Fruit fly (Drosophila melanogaster) whole organism, embryonic: ENCODE measurements around the gene Svil.

Source experiments
- Adf1 ChIP-seq: fragments of 200-800 bp; sonication (Bioruptor generic); IDR thresholded peaks from 2 replicates; pipeline ENCODE4 v1.3.6; 2022; ENCODE audit warnings: missing biosample characterization, missing genetic modification characterization
- Blimp-1 ChIP-seq: fragments of 200-800 bp; sonication (Bioruptor generic); optimal IDR thresholded peaks from 3 replicates; lab custom pipeline; 2018; ENCODE audit warnings: missing biosample characterization, missing genetic modification characterization, mild to moderate bottlenecking, moderate library complexity, missing genetic modification reagents
- BtbVII ChIP-seq: fragments of 200-800 bp; sonication (Bioruptor generic); optimal IDR thresholded peaks from 3 replicates; lab custom pipeline; 2017; ENCODE audit warnings: missing biosample characterization, mild to moderate bottlenecking, missing genetic modification characterization
- CG10654 ChIP-seq: fragments of 200-800 bp; sonication (Bioruptor generic); optimal IDR thresholded peaks from 2 replicates; lab custom pipeline; 2016; ENCODE audit warnings: missing biosample characterization, missing genetic modification characterization
- CG12071 ChIP-seq: fragments of 200-800 bp; sonication (Bioruptor generic); optimal IDR thresholded peaks from 3 replicates; lab custom pipeline; 2018; ENCODE audit warnings: missing biosample characterization, mild to moderate bottlenecking, missing genetic modification characterization
- CG14860 ChIP-seq: fragments of 200-800 bp; sonication (Bioruptor generic); IDR thresholded peaks from 3 replicates; pipeline ENCODE4 v1.3.6; 2022; ENCODE audit warnings: missing biosample characterization, missing genetic modification characterization; ENCODE audit not compliant: partially characterized antibody
- CG15479 ChIP-seq: fragments of 200-800 bp; sonication (Bioruptor generic); optimal IDR thresholded peaks from 3 replicates; lab custom pipeline; 2019; ENCODE audit warnings: missing biosample characterization, mild to moderate bottlenecking, missing genetic modification characterization, moderate library complexity
- CG2202 ChIP-seq: fragments of 200-800 bp; sonication (Bioruptor generic); optimal IDR thresholded peaks from 2 replicates; lab custom pipeline; 2018; ENCODE audit warnings: missing biosample characterization, mild to moderate bottlenecking, missing genetic modification characterization
- CG32532 ChIP-seq: fragments of 200-800 bp; sonication (Bioruptor generic); IDR thresholded peaks from 2 replicates; pipeline ENCODE4 v1.3.6; 2022; ENCODE audit warnings: missing biosample characterization, missing genetic modification characterization
- CG3281 ChIP-seq: fragments of 200-800 bp; sonication (Bioruptor generic); optimal IDR thresholded peaks from 3 replicates; lab custom pipeline; 2017; ENCODE audit warnings: missing biosample characterization, mild to moderate bottlenecking, missing genetic modification characterization
- CG4730 ChIP-seq: fragments of 200-800 bp; sonication (Bioruptor generic); IDR thresholded peaks from 2 replicates; pipeline ENCODE4 v1.3.6; 2022; ENCODE audit warnings: missing biosample characterization, missing genetic modification characterization
- CG7839 ChIP-seq: fragments of 200-800 bp; sonication (Bioruptor generic); optimal IDR thresholded peaks from 3 replicates; lab custom pipeline; 2018; ENCODE audit warnings: missing biosample characterization, mild to moderate bottlenecking, missing genetic modification characterization, moderate library complexity
- CG7987 ChIP-seq: fragments of 200-800 bp; sonication (Bioruptor generic); optimal IDR thresholded peaks from 2 replicates; lab custom pipeline; 2018; ENCODE audit warnings: missing biosample characterization, mild to moderate bottlenecking, missing genetic modification characterization, moderate library complexity
- CHES-1-like ChIP-seq: fragments of 200-800 bp; sonication (Bioruptor generic); optimal IDR thresholded peaks from 2 replicates; lab custom pipeline; 2016; ENCODE audit warnings: missing biosample characterization, missing genetic modification characterization
- H2.0 ChIP-seq: fragments of 200-800 bp; sonication (Bioruptor generic); IDR thresholded peaks from 2 replicates; pipeline ENCODE4 v1.3.6; 2022; ENCODE audit warnings: missing biosample characterization, missing genetic modification characterization
- HHEX ChIP-seq: fragments of 200-800 bp; sonication (Bioruptor generic); optimal IDR thresholded peaks from 3 replicates; lab custom pipeline; 2017; ENCODE audit warnings: missing biosample characterization, mild to moderate bottlenecking, missing genetic modification characterization, missing genetic modification reagents
- HLH3B ChIP-seq: fragments of 200-800 bp; sonication (Bioruptor generic); IDR thresholded peaks from 2 replicates; pipeline ENCODE4 v1.3.6; 2022; ENCODE audit warnings: missing biosample characterization, missing genetic modification characterization
- Hmr ChIP-seq: fragments of 200-800 bp; sonication (Bioruptor generic); optimal IDR thresholded peaks from 3 replicates; lab custom pipeline; 2017; ENCODE audit warnings: mild to moderate bottlenecking, missing biosample characterization, missing genetic modification reagents, missing genetic modification characterization
- Hmx ChIP-seq: fragments of 200-800 bp; sonication (Bioruptor generic); optimal IDR thresholded peaks from 2 replicates; lab custom pipeline; 2016; ENCODE audit warnings: missing biosample characterization, missing genetic modification characterization
- Med ChIP-seq: fragments of 200-800 bp; sonication (Bioruptor generic); peaks from one replicate; lab custom pipeline; 2016; ENCODE audit warnings: missing biosample characterization, missing genetic modification characterization, mild to moderate bottlenecking, inconsistent platforms, moderate library complexity
- NK7.1 ChIP-seq: fragments of 200-800 bp; sonication (Bioruptor generic); optimal IDR thresholded peaks from 3 replicates; lab custom pipeline; 2016; ENCODE audit warnings: missing biosample characterization, missing genetic modification characterization
- Opbp ChIP-seq: fragments of 200-800 bp; sonication (Bioruptor generic); IDR thresholded peaks from 3 replicates; pipeline ENCODE4 v1.3.6; 2022; ENCODE audit warnings: missing biosample characterization, missing genetic modification characterization; ENCODE audit not compliant: partially characterized antibody
- Taf1 ChIP-seq: fragments of 200-800 bp; sonication (Bioruptor generic); IDR thresholded peaks from 2 replicates; pipeline ENCODE4 v1.3.6; 2022; ENCODE audit warnings: missing biosample characterization, missing genetic modification characterization
- ase ChIP-seq: fragments of 200-800 bp; sonication (Bioruptor generic); IDR thresholded peaks from 3 replicates; pipeline ENCODE4 v1.3.6; 2022; ENCODE audit warnings: missing biosample characterization, missing genetic modification characterization
- btn ChIP-seq: fragments of 200-800 bp; sonication (Bioruptor generic); optimal IDR thresholded peaks from 2 replicates; lab custom pipeline; 2016; ENCODE audit warnings: missing biosample characterization, missing genetic modification characterization
- ci ChIP-seq: fragments of 200-800 bp; sonication (Bioruptor generic); IDR thresholded peaks from 3 replicates; pipeline ENCODE4 v1.3.6; 2022; ENCODE audit warnings: missing biosample characterization, missing genetic modification characterization
- crc ChIP-seq: fragments of 200-800 bp; sonication (Bioruptor generic); optimal IDR thresholded peaks from 2 replicates; lab custom pipeline; 2016; ENCODE audit warnings: missing biosample characterization, missing genetic modification characterization
- dpn ChIP-seq, 2 experiments: fragments of 200-800 bp; sonication (Bioruptor generic); optimal IDR thresholded peaks; 3 replicates each; lab custom pipeline; 2016; ENCODE audit warnings: missing biosample characterization in 2 of 2, missing genetic modification characterization in 2 of 2
- eve ChIP-seq, 2 experiments: fragments of >200 bp; optimal IDR thresholded peaks; 2 replicates each; lab custom pipeline; 2017; ENCODE audit warnings: missing biosample characterization in 2 of 2, missing genetic modification characterization in 2 of 2
- inv ChIP-seq: fragments of 200-800 bp; sonication (Bioruptor generic); IDR thresholded peaks from 2 replicates; pipeline ENCODE4 v1.3.6; 2022; ENCODE audit warnings: missing biosample characterization, missing genetic modification characterization; ENCODE audit not compliant: partially characterized antibody
- jing ChIP-seq: fragments of 200-800 bp; sonication (Bioruptor generic); optimal IDR thresholded peaks from 2 replicates; lab custom pipeline; 2018; ENCODE audit warnings: missing biosample characterization, mild to moderate bottlenecking, missing genetic modification characterization
- mirr ChIP-seq: fragments of 200-800 bp; sonication (Bioruptor generic); optimal IDR thresholded peaks from 3 replicates; lab custom pipeline; 2018; ENCODE audit warnings: missing biosample characterization, mild to moderate bottlenecking, missing genetic modification characterization
- phol ChIP-seq: fragments of 200-800 bp; sonication (Bioruptor generic); optimal IDR thresholded peaks from 3 replicates; lab custom pipeline; 2018; ENCODE audit warnings: missing biosample characterization, mild to moderate bottlenecking, missing genetic modification characterization, moderate library complexity
- pum ChIP-seq: fragments of 200-800 bp; sonication (Bioruptor generic); optimal IDR thresholded peaks from 2 replicates; lab custom pipeline; 2016; ENCODE audit warnings: missing biosample characterization, missing genetic modification characterization
- repo ChIP-seq: fragments of 200-800 bp; sonication (Bioruptor generic); optimal IDR thresholded peaks from 2 replicates; lab custom pipeline; 2016; ENCODE audit warnings: missing biosample characterization, missing genetic modification characterization
- run ChIP-seq: fragments of 200-800 bp; sonication (Bioruptor generic); optimal IDR thresholded peaks from 3 replicates; lab custom pipeline; 2018; ENCODE audit warnings: missing biosample characterization, mild to moderate bottlenecking, missing genetic modification characterization
- schlank ChIP-seq: fragments of 200-800 bp; sonication (Bioruptor generic); optimal IDR thresholded peaks from 2 replicates; lab custom pipeline; 2018; ENCODE audit warnings: missing biosample characterization, mild to moderate bottlenecking, missing genetic modification characterization
- slbo ChIP-seq: fragments of 200-800 bp; sonication (Bioruptor generic); IDR thresholded peaks from 2 replicates; pipeline ENCODE4 v1.3.6; 2022; ENCODE audit warnings: missing biosample characterization, missing genetic modification characterization
- sug ChIP-seq: fragments of 200-800 bp; optimal IDR thresholded peaks from 2 replicates; lab custom pipeline; 2019; ENCODE audit warnings: missing biosample characterization, mild to moderate bottlenecking, missing genetic modification characterization, moderate library complexity
- twi ChIP-seq: fragments of 200-800 bp; optimal IDR thresholded peaks from 2 replicates; lab custom pipeline; 2019; ENCODE audit warnings: missing biosample characterization, mild to moderate bottlenecking, missing genetic modification characterization, moderate library complexity
- wdn ChIP-seq: fragments of 200-800 bp; sonication (Bioruptor generic); IDR thresholded peaks from 2 replicates; pipeline ENCODE4 v1.3.6; 2022; ENCODE audit warnings: missing biosample characterization, missing genetic modification characterization
- wek ChIP-seq: fragments of 200-800 bp; sonication (Bioruptor generic); optimal IDR thresholded peaks from 3 replicates; lab custom pipeline; 2018; ENCODE audit warnings: missing biosample characterization, mild to moderate bottlenecking, missing genetic modification characterization, moderate library complexity

Svil gene

DNA sequence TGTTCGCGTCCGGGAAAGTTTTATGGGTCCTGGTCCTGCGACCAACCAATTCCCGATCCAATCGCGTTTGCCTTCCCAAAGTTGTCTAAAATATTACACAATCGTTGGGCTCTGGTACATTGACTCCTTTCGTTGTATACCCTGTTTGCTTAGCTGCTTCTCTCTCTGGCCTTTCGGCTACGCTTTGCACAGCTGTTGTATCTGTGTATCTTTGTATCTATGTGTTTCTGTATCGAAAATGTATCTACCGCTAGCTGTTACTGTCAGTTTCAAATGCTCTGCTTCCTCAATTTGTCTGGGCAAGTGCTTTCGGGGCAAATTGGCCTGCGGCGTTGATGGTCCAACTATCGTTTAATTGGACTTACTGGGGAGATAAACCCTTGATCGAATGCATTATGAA is 92.2 kb downstream of the Svil start (continued):
- TF ChIP-seq sug (tag; lab: Kevin White, UChicago) (no peak), NK7.1 (GFP tag; lab: Kevin White, UChicago) (no peak), phol (tag; lab: Kevin White, UChicago) (no peak), H2.0 (GFP tag; lab: Robert Waterston, UW) (no peak), CG32532 (GFP tag; lab: Robert Waterston, UW) (no peak), wdn (GFP tag; lab: Robert Waterston, UW) (no peak), crc (GFP tag; lab: Kevin White, UChicago) (no peak), Blimp-1 (GFP tag; lab: Kevin White, UChicago) (no peak), CG7839 (tag; lab: Kevin White, UChicago) (no peak), Hmr (GFP tag; lab: Kevin White, UChicago) (peak; percentile 25), CG7987 (peak; percentile 48), eve (GFP tag; optimal IDR thresholded peaks at IDR 0.05; lab: Kevin White, UChicago) (no peak), dpn (GFP tag; optimal IDR thresholded peaks at IDR 0.05; lab: Kevin White, UChicago) (no peak), mirr (GFP tag; lab: Kevin White, UChicago) (peak; percentile 19), Taf1 (GFP tag; lab: Robert Waterston, UW) (no peak), Med (GFP tag; lab: Kevin White, UChicago) (peak; percentile 74), Hmx (no peak), HLH3B (GFP tag; lab: Robert Waterston, UW) (no peak), schlank (peak; percentile 7), CHES-1-like (no peak), CG2202 (tag; lab: Kevin White, UChicago) (no peak), twi (tag; lab: Kevin White, UChicago) (no peak), Opbp (no peak), CG14860 (GFP tag; lab: Robert Waterston, UW) (no peak), wek (GFP tag; lab: Kevin White, UChicago) (peak; percentile 38), pum (GFP tag; lab: Kevin White, UChicago) (no peak), run (tag; lab: Kevin White, UChicago) (no peak), btn (no peak), CG15479 (GFP tag; lab: Kevin White, UChicago) (no peak), slbo (no peak), CG12071 (GFP tag; lab: Kevin White, UChicago) (peak; percentile 32), CG3281 (GFP tag; lab: Kevin White, UChicago) (peak; percentile 41), inv (no peak), CG4730 (no peak), CG10654 (GFP tag; lab: Kevin White, UChicago) (no peak), HHEX (GFP tag; lab: Kevin White, UChicago) (peak; percentile 49), ci (GFP tag; lab: Robert Waterston, UW) (no peak), BtbVII (GFP tag; lab: Kevin White, UChicago) (no peak), jing (no peak), Adf1 (GFP tag; lab: Robert Waterston, UW) (no peak), repo (no peak), ase (no peak)
